Worm (Caenorhabditis elegans): Measurements from ENCODE around the gene ldb-1.

The ldb-1 gene

DNA sequence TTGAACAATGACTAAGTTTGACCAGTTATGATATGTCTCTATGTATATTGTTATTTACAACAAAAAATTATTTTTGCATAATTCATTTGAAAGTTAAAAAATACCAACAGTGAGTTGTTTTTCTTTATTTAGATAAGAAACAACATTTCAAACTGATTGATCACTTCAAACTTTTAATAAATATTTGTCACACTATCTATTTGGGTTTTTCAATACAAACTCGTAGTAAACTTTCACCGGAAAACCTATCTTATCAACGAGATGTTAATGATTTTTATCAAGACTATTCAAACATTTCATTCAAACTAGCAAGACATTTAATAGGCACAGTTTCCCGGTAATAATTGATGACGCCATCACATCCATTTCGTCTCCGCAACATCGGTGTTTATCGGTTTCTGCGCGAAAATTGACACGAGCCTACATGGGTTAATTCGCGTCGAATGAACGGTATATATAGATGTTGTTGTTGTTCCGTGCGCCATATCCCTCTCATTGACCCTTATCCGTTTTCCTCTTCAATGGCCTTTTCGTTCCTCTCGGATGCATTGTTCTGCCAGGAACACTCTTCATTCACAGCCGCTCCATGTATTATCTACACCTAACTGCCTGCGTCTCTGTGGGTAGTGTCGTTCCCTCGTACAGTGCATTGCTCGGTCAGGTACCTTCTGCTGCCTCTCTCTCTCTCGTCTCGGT lies 38.4 kb upstream of the ldb-1 start:
- peak; percentile 31 for TF ChIP-seq pha-4 (tag; optimal IDR thresholded peaks at IDR 0.05)
- no peak for TF ChIP-seq mdl-1 (tag; optimal IDR thresholded peaks at IDR 0.05)
- TF ChIP-seq pqm-1 (tag; optimal IDR thresholded peaks at IDR 0.05), result no peak
- no peak for TF ChIP-seq R02D3.7 (tag; optimal IDR thresholded peaks at IDR 0.05)
- TF ChIP-seq nhr-25 (tag; optimal IDR thresholded peaks at IDR 0.05), result no peak
- no peak for TF ChIP-seq mml-1 (tag; optimal IDR thresholded peaks at IDR 0.05)
- TF ChIP-seq elt-2 (tag; optimal IDR thresholded peaks at IDR 0.05), result peak; percentile 57

DNA sequence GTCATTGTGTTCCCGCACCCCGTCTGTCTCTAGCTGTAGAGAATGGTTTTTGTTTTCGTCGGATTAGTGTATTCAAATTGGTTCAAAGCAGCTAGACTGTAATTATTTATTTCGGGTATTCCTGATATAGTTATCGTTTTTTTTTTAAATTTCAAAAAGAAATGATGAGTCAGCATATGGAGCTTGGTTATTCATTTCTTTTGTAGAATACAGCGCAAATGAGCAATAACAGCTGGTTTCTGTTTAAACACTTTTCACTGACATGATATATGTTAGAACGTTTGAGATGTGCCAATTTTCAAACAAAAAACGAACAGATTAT lies 37.9 kb upstream of the ldb-1 start:
- no peak for TF ChIP-seq mml-1 (tag; optimal IDR thresholded peaks at IDR 0.05)
- no peak for TF ChIP-seq pha-4 (tag; optimal IDR thresholded peaks at IDR 0.05)
- TF ChIP-seq lin-15B (tag; optimal IDR thresholded peaks at IDR 0.05), result no peak

DNA sequence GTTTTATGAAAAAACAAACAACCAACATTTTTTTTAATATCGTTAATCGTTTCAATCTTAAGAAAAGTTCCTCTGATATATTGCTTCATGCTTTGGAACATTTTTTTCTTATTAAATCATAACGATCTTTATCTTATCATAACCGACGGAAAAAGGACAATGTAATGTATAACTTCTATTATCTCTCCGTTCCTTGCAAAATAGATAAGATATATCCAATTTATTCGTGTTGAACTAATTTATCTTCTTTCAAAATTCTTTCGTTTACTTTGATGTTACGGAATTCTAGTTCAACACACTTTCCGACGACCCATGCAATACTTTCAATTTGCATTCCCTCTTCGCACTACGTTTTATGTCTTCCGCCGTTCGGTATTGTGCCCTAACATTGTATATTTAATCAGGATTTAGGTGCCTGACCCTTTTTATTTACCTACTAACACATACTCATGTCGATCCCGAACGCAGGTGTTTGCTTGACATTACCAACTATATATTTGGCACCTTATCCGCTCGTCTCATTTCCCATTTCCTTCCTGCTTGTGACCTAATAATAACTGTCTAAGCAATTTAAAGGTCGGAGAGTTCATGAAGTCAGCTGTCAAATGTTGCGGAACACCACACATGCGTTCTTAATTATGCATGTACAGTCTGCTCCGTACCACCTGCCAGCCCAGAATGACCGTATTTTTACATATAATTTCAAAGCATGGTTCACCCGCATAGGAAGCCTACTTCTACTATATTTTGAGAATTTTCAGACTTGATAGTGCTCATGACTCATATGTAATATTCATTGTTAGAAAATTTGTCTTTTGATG lies 37.2 kb upstream of the ldb-1 start:
- TF ChIP-seq daf-12 (tag; optimal IDR thresholded peaks at IDR 0.05), result no peak
- no peak for TF ChIP-seq ceh-16 (tag; optimal IDR thresholded peaks at IDR 0.05)
- peak; percentile 5 for TF ChIP-seq pha-4 (tag; optimal IDR thresholded peaks at IDR 0.05)
- no peak for TF ChIP-seq aly-2 (tag; optimal IDR thresholded peaks at IDR 0.05)
- peak in 1 of 3 experiments; percentile 85 for TF ChIP-seq elt-3 (tag; optimal IDR thresholded peaks at IDR 0.05)
- TF ChIP-seq jun-1 (tag; optimal IDR thresholded peaks at IDR 0.05), result no peak

DNA sequence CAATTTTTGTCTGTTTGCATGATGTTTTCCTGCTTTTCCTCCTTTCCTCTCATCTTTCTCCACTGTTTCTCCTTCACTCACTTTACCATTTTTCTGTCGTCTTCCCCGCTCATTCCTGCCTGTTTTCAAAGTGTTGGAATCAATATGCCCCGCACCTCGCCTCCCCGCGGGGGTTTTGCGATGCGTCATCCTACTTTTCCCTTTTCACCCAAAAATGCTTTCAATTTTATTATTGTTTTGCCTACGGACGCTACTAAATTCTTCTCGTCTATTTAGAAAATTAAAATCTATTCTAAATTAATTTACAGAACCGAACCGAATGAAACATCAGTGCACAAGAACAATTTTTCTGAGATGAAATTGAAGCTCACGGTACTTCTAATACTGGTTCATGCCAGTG lies 36.5 kb upstream of the ldb-1 start, which contains the start of gene ver-3:
ver-3 (plus strand) TSS at position 301 of the 400 bp plus-strand sequence.
- TF ChIP-seq eor-1 (tag; optimal IDR thresholded peaks at IDR 0.05) (no peak), lin-39 (tag; optimal IDR thresholded peaks at IDR 0.05) (no peak), ceh-16 (tag; optimal IDR thresholded peaks at IDR 0.05) (no peak), nhr-237 (tag; optimal IDR thresholded peaks at IDR 0.05) (no peak), egl-27 (tag; optimal IDR thresholded peaks at IDR 0.05) (no peak), ztf-11 (tag; optimal IDR thresholded peaks at IDR 0.05) (no peak), nhr-28 (tag; optimal IDR thresholded peaks at IDR 0.05) (no peak), nfya-1 (tag; optimal IDR thresholded peaks at IDR 0.05; ENCODE audit: insufficient read depth) (no peak), unc-39 (tag; optimal IDR thresholded peaks at IDR 0.05) (no peak), mml-1 (tag; optimal IDR thresholded peaks at IDR 0.05) (no peak), nhr-76 (tag; optimal IDR thresholded peaks at IDR 0.05) (no peak), nhr-23 (tag; optimal IDR thresholded peaks at IDR 0.05) (no peak), ceh-82 (tag; optimal IDR thresholded peaks at IDR 0.05) (no peak), nhr-25 (tag; optimal IDR thresholded peaks at IDR 0.05) (no peak), tbx-2 (tag; optimal IDR thresholded peaks at IDR 0.05) (no peak), fos-1 (tag; optimal IDR thresholded peaks at IDR 0.05) (no peak)

DNA sequence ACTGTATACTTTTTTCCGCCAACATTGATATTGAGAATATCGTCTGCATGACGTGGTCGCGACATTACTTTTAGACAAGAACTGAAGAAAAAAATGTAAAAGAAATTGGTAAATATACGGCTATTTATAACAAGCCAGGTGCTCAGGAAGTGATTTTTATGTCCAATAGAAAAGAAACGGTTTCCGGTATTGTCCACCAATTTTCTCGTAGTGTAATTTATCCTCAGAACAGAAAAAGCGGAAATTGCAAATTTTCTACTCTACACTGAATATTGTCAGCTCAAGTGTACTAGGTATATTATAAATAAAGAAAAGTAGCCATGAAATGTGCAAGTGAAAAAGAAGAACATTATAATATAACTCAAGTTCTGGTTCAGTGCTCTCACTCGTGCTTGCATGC lies 29.5 kb upstream of the ldb-1 start, which contains the start of gene F59F3.6:
F59F3.6 (minus strand) TSS at position 101 of the 400 bp plus-strand sequence.
- TF ChIP-seq hmg-11 (tag; optimal IDR thresholded peaks at IDR 0.05), result no peak
- TF ChIP-seq ceh-28 (tag; optimal IDR thresholded peaks at IDR 0.05), result no peak
- no peak for TF ChIP-seq pqm-1 (tag; optimal IDR thresholded peaks at IDR 0.05)
- no peak for TF ChIP-seq jun-1 (tag; optimal IDR thresholded peaks at IDR 0.05)
- peak; percentile 38 for TF ChIP-seq tbx-2 (tag; optimal IDR thresholded peaks at IDR 0.05)

DNA sequence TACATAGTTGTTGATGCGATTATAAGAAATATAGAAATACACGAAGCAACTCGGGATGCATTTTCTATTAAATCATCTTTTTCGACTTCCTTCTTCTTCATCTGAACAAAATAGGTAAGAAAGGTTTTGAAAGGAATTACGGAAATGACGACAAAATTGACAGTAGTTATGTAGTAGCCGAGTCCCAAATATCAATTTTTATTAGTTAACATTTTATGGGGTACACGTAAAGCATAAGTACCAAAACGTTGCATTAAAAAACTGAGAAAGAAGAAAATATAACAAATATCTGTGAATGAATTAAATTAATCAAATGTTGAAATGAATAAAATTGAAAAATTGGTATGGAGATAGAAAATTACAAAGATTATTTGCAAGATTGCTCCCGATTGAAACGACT lies 27.0 kb upstream of the ldb-1 start, which contains the start of gene col-177:
col-177 (minus strand) TSS at position 101 of the 400 bp plus-strand sequence.
- no peak for TF ChIP-seq mml-1 (tag; optimal IDR thresholded peaks at IDR 0.05)
- TF ChIP-seq ZK546.5 (tag; optimal IDR thresholded peaks at IDR 0.05), result no peak
- no peak for TF ChIP-seq ama-1 (optimal IDR thresholded peaks at IDR 0.05)
- no peak for TF ChIP-seq nhr-77 (tag; optimal IDR thresholded peaks at IDR 0.05)
- no peak for TF ChIP-seq lin-39 (tag; optimal IDR thresholded peaks at IDR 0.05)
- no peak for TF ChIP-seq eor-1 (tag; optimal IDR thresholded peaks at IDR 0.05)
- TF ChIP-seq ceh-9 (tag; optimal IDR thresholded peaks at IDR 0.05), result no peak
- no peak for TF ChIP-seq nhr-28 (tag; optimal IDR thresholded peaks at IDR 0.05)
- no peak for TF ChIP-seq unc-39 (tag; optimal IDR thresholded peaks at IDR 0.05)
- TF ChIP-seq nhr-76 (tag; optimal IDR thresholded peaks at IDR 0.05), result no peak
- TF ChIP-seq egl-27 (tag; optimal IDR thresholded peaks at IDR 0.05), result no peak
- no peak for TF ChIP-seq ceh-28 (tag; optimal IDR thresholded peaks at IDR 0.05)
- no peak for TF ChIP-seq unc-62 (GFP tag; optimal IDR thresholded peaks at IDR 0.05)
- TF ChIP-seq sea-2 (GFP tag; optimal IDR thresholded peaks at IDR 0.05), result no peak
- no peak for TF ChIP-seq pha-4 (tag; optimal IDR thresholded peaks at IDR 0.05)
- TF ChIP-seq zag-1 (tag; optimal IDR thresholded peaks at IDR 0.05), result no peak
- TF ChIP-seq skn-1 (tag; optimal IDR thresholded peaks at IDR 0.05), result no peak
